Fruit fly (Drosophila melanogaster): ENCODE measurements around the gene ATPsynB.

DNA sequence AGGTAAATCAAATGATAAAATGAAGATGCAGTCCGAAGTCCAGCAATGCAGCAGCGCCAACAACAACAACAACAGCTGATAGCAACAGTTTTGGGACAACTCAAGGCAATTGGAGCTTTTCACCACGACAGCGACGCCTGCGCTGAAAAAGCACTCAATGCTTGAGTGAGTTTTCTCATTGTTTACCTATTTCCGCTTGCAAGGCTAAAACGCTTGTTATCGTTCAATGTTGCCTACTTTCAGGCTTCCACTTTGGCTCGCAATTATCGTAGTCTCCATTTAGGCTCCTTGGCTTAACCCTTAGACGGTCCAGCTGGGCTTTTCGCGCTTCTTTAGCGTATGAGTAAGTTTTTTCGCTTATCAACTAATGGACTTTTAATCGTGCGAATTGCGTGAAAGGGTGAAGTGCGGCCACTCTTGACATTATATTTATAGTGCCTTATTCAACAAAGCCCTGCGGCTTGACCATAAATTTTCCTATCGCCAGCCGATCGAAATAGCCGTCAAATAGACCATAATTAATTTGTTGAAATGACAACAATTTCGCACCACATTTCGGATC lies 32.3 kb downstream of the ATPsynB start:
- TF ChIP-seq Myc (optimal IDR thresholded peaks at IDR 0.05) (peak; percentile 84), Rel (GFP tag; optimal IDR thresholded peaks at IDR 0.05) (no peak), Rel (tag; optimal IDR thresholded peaks at IDR 0.05) (no peak), CrebA (GFP tag; optimal IDR thresholded peaks at IDR 0.05; ENCODE audit: borderline replicate concordance) (no peak), pan (optimal IDR thresholded peaks at IDR 0.05) (no peak), br (GFP tag; optimal IDR thresholded peaks at IDR 0.05) (no peak), jim (GFP tag; optimal IDR thresholded peaks at IDR 0.05) (no peak), brk (GFP tag; optimal IDR thresholded peaks at IDR 0.05) (no peak), psq (GFP tag; optimal IDR thresholded peaks at IDR 0.05) (no peak), OdsH (GFP tag; optimal IDR thresholded peaks at IDR 0.05) (no peak), woc (GFP tag; optimal IDR thresholded peaks at IDR 0.05) (no peak), usp (GFP tag; optimal IDR thresholded peaks at IDR 0.05) (no peak), Vsx2 (GFP tag; optimal IDR thresholded peaks at IDR 0.05; ENCODE audit: partially characterized antibody) (no peak), rgr (GFP tag; optimal IDR thresholded peaks at IDR 0.05) (peak; percentile 23)

All from whole organism, wandering third instar larva.